Worm (Caenorhabditis elegans) whole organism, late embryonic: ENCODE data around the gene F53A10.2.

Source experiments
- ahr-1 ChIP-seq: sonication (generic microtip); optimal IDR thresholded peaks from 2 replicates; lab custom pipeline; 2016; ENCODE audit warnings: missing genetic modification characterization, missing compliant biosample characterization
- ceh-2 ChIP-seq: sonication (generic microtip); optimal IDR thresholded peaks from 2 replicates; lab custom pipeline; 2016; ENCODE audit warnings: missing genotype, missing genetic modification characterization, missing compliant biosample characterization
- ceh-45 ChIP-seq: fragments of 200-800 bp; sonication (Bioruptor generic); IDR thresholded peaks from 2 replicates; pipeline ENCODE4 v1.3.6; 2022; ENCODE audit warnings: missing genetic modification reagents, missing genetic modification characterization, missing compliant biosample characterization
- elt-2 ChIP-seq: sonication (generic microtip); optimal IDR thresholded peaks from 2 replicates; lab custom pipeline; 2016; ENCODE audit warnings: missing genetic modification reagents, missing genetic modification characterization, missing compliant biosample characterization
- gmeb-2 ChIP-seq: sonication (generic microtip); optimal IDR thresholded peaks from 2 replicates; lab custom pipeline; 2016; ENCODE audit warnings: missing genetic modification characterization, inconsistent platforms, missing compliant biosample characterization
- hlh-13 ChIP-seq: fragments of 200-800 bp; sonication (Bioruptor generic); optimal IDR thresholded peaks from 2 replicates; lab custom pipeline; 2018; ENCODE audit warnings: mild to moderate bottlenecking, missing genetic modification characterization, missing compliant biosample characterization
- hlh-30 ChIP-seq: sonication (generic microtip); optimal IDR thresholded peaks from 2 replicates; lab custom pipeline; 2017; ENCODE audit warnings: antibody characterized with exemption, missing genetic modification characterization, missing compliant biosample characterization; ENCODE audit not compliant: insufficient read depth
- lin-11 ChIP-seq: fragments of 200-800 bp; sonication (Bioruptor generic); optimal IDR thresholded peaks from 2 replicates; lab custom pipeline; 2018; ENCODE audit warnings: mild to moderate bottlenecking, missing genetic modification characterization, missing compliant biosample characterization
- nhr-11 ChIP-seq: fragments of 150-350 bp; optimal IDR thresholded peaks from 2 replicates; lab custom pipeline; 2014; ENCODE audit warnings: missing biosample characterization, missing genetic modification characterization
- odd-2 ChIP-seq: sonication (generic microtip); optimal IDR thresholded peaks from 2 replicates; lab custom pipeline; 2017; ENCODE audit warnings: antibody characterized with exemption, mild to moderate bottlenecking, missing genetic modification characterization, missing compliant biosample characterization
- pqm-1 ChIP-seq: sonication (generic microtip); optimal IDR thresholded peaks from 2 replicates; lab custom pipeline; 2016; ENCODE audit warnings: missing genetic modification characterization, missing compliant biosample characterization
- sox-4 ChIP-seq: sonication (generic microtip); optimal IDR thresholded peaks from 2 replicates; lab custom pipeline; 2017; ENCODE audit warnings: mild to moderate bottlenecking, missing genetic modification characterization, inconsistent platforms, missing compliant biosample characterization
- tbx-2 ChIP-seq: sonication (generic microtip); optimal IDR thresholded peaks from 2 replicates; lab custom pipeline; 2016; ENCODE audit warnings: missing genetic modification characterization, missing compliant biosample characterization
- zip-5 ChIP-seq: sonication (generic microtip); optimal IDR thresholded peaks from 2 replicates; lab custom pipeline; 2016; ENCODE audit warnings: missing genetic modification characterization, missing compliant biosample characterization

DNA sequence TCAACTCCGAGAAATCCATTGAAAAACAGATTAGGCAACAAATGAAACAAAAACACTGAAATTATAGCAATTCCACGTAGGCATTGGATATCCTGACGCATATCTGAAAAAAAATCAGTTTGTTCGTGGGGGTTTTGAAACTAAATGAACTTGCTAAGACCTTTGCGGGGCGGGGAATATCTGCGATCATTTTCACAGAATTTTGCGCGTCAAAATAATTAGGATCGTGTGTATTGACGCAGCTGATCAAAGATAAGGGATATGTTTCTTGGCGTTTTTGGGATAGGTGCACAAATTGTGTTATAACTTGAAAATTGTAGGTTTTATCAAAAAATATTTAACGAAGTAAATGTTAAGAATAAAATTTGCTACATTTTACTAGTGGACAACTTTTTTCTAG lies 69.6 kb downstream of the F53A10.2 start, which contains the start of gene oac-30:
- TF ChIP-seq nhr-11 (no peak), pqm-1 (tag; lab: Kevin White, UChicago) (no peak), hlh-13 (GFP tag; lab: Kevin White, UChicago) (no peak), tbx-2 (no peak), hlh-30 (no peak), ceh-45 (GFP tag; lab: Robert Waterston, UW) (no peak), zip-5 (tag; lab: Kevin White, UChicago) (no peak), lin-11 (no peak), elt-2 (tag; lab: Kevin White, UChicago) (no peak), odd-2 (no peak), ahr-1 (tag; lab: Kevin White, UChicago) (no peak), sox-4 (tag; lab: Kevin White, UChicago) (no peak), gmeb-2 (tag; lab: Kevin White, UChicago) (no peak), ceh-2 (tag; lab: Kevin White, UChicago) (no peak)
